Worm (Caenorhabditis elegans) whole organism, L4 larva: Measurements from ENCODE around the gene exos-8.

Experiments
- F49E8.2 ChIP-seq: sonication (generic microtip); optimal IDR thresholded peaks from 2 replicates; lab custom pipeline; 2016; ENCODE audit warnings: missing compliant biosample characterization, mild to moderate bottlenecking, missing genetic modification characterization, borderline replicate concordance
- R02D3.7 ChIP-seq: fragments of 150-350 bp; sonication (generic microtip); optimal IDR thresholded peaks from 3 replicates; lab custom pipeline; 2014; ENCODE audit warnings: missing biosample characterization, missing genetic modification characterization
- Y105C5A.15 ChIP-seq: fragments of 200-800 bp; sonication (Bioruptor generic); IDR thresholded peaks from 2 replicates; pipeline ENCODE4 v1.3.6; 2022; ENCODE audit warnings: missing genetic modification characterization, missing compliant biosample characterization
- ZK337.2 ChIP-seq: fragments of 200-800 bp; sonication (Bioruptor generic); IDR thresholded peaks from 2 replicates; pipeline ENCODE4 v1.3.6; 2022; ENCODE audit warnings: missing genetic modification reagents, missing genetic modification characterization, missing compliant biosample characterization
- aha-1 ChIP-seq: fragments of 150-350 bp; peaks from one replicate; lab custom pipeline; 2014; ENCODE audit warnings: missing biosample characterization, missing genetic modification characterization
- ceh-32 ChIP-seq: sonication (generic microtip); optimal IDR thresholded peaks from 2 replicates; lab custom pipeline; 2016; ENCODE audit warnings: mild to moderate bottlenecking, missing genetic modification characterization, missing compliant biosample characterization; ENCODE audit not compliant: poor library complexity
- ceh-62 ChIP-seq: sonication (generic microtip); optimal IDR thresholded peaks from 2 replicates; lab custom pipeline; 2017; ENCODE audit warnings: missing biosample characterization, missing genetic modification characterization
- cey-2 ChIP-seq: sonication (generic microtip); optimal IDR thresholded peaks from 3 replicates; lab custom pipeline; 2017; ENCODE audit warnings: missing genetic modification characterization, mild to moderate bottlenecking, missing compliant biosample characterization, antibody characterized with exemption, borderline replicate concordance; ENCODE audit not compliant: insufficient read depth
- daf-8 ChIP-seq: fragments of 200-800 bp; sonication (Bioruptor generic); IDR thresholded peaks from 2 replicates; pipeline ENCODE4 v1.3.6; 2022; ENCODE audit warnings: missing genetic modification characterization, missing compliant biosample characterization
- dmd-6 ChIP-seq: fragments of 200-800 bp; sonication (Bioruptor generic); IDR thresholded peaks from 2 replicates; pipeline ENCODE4 v1.3.6; 2022; ENCODE audit warnings: missing genetic modification reagents, missing genetic modification characterization, missing compliant biosample characterization
- fkh-10 ChIP-seq: fragments of 150-350 bp; optimal IDR thresholded peaks from 2 replicates; lab custom pipeline; 2014; ENCODE audit warnings: missing biosample characterization, missing genetic modification reagents, missing genetic modification characterization
- fos-1 ChIP-seq: fragments of 150-350 bp; optimal IDR thresholded peaks from 2 replicates; lab custom pipeline; 2014; ENCODE audit warnings: missing biosample characterization, missing genetic modification characterization
- gei-8 ChIP-seq: fragments of 200-800 bp; sonication (Bioruptor generic); optimal IDR thresholded peaks from 2 replicates; lab custom pipeline; 2018; ENCODE audit warnings: mild to moderate bottlenecking, missing genetic modification characterization, missing compliant biosample characterization
- hlh-30 ChIP-seq: sonication (generic microtip); optimal IDR thresholded peaks from 2 replicates; lab custom pipeline; 2017; ENCODE audit warnings: antibody characterized with exemption, mild to moderate bottlenecking, missing genetic modification characterization, missing compliant biosample characterization; ENCODE audit not compliant: insufficient read depth
- hmg-1.1 ChIP-seq: fragments of 200-800 bp; sonication (Bioruptor generic); IDR thresholded peaks from 2 replicates; pipeline ENCODE4 v1.3.6; 2022; ENCODE audit warnings: missing genetic modification reagents, missing genetic modification characterization, missing compliant biosample characterization
- jun-1 ChIP-seq: fragments of 150-350 bp; optimal IDR thresholded peaks from 2 replicates; lab custom pipeline; 2014; ENCODE audit warnings: missing biosample characterization, missing genetic modification reagents, missing genetic modification characterization
- lim-7 ChIP-seq: fragments of 200-800 bp; sonication (Bioruptor generic); IDR thresholded peaks from 2 replicates; pipeline ENCODE4 v1.3.6; 2022; ENCODE audit warnings: missing genetic modification characterization, missing compliant biosample characterization
- lin-13 ChIP-seq: fragments of 150-350 bp; optimal IDR thresholded peaks from 2 replicates; lab custom pipeline; 2014; ENCODE audit warnings: missing biosample characterization, missing genetic modification reagents, missing genetic modification characterization
- lin-38 ChIP-seq: fragments of 200-800 bp; sonication (Bioruptor generic); IDR thresholded peaks from 2 replicates; pipeline ENCODE4 v1.3.6; 2022; ENCODE audit warnings: missing genetic modification reagents, missing genetic modification characterization, missing compliant biosample characterization
- lin-39 ChIP-seq: fragments of 150-350 bp; optimal IDR thresholded peaks from 2 replicates; lab custom pipeline; 2014; ENCODE audit warnings: missing biosample characterization, missing genetic modification reagents, missing genetic modification characterization
- lsy-2 ChIP-seq, 2 experiments: fragments of 150-350 bp in 1 of 2; sonication (generic microtip) in 1 of 2; optimal IDR thresholded peaks; 2 replicates each; lab custom pipeline; 2014 to 2017; ENCODE audit warnings: missing biosample characterization in 2 of 2, missing genetic modification characterization in 2 of 2
- madf-5 ChIP-seq, 2 experiments: fragments of 200-800 bp; sonication (Bioruptor generic); IDR thresholded peaks; 2 replicates each; pipeline ENCODE4 v1.3.6; 2022; ENCODE audit warnings: missing compliant biosample characterization in 2 of 2, missing genetic modification characterization in 2 of 2
- mdl-1 ChIP-seq, 2 experiments: fragments of 150-350 bp in 1 of 2; sonication (generic microtip) in 1 of 2; optimal IDR thresholded peaks; 2 replicates each; lab custom pipeline; 2014 to 2017; ENCODE audit warnings: missing biosample characterization in 2 of 2, missing genetic modification characterization in 2 of 2
- mep-1 ChIP-seq: fragments of 150-350 bp; sonication (generic microtip); optimal IDR thresholded peaks from 3 replicates; lab custom pipeline; 2014; ENCODE audit warnings: missing biosample characterization, missing genetic modification characterization
- mxl-2 ChIP-seq: fragments of 200-800 bp; sonication (Bioruptor generic); conservative IDR thresholded peaks from 2 replicates; pipeline ENCODE4 v1.3.6; 2022; ENCODE audit warnings: missing genetic modification reagents, missing genetic modification characterization, missing compliant biosample characterization
- nhr-102 ChIP-seq: sonication (generic microtip); optimal IDR thresholded peaks from 2 replicates; lab custom pipeline; 2016; ENCODE audit warnings: mild to moderate bottlenecking, missing genetic modification characterization, moderate library complexity, missing compliant biosample characterization
- nhr-11 ChIP-seq: fragments of 150-350 bp; optimal IDR thresholded peaks from 2 replicates; lab custom pipeline; 2014; ENCODE audit warnings: missing biosample characterization, missing genetic modification characterization
- nhr-25 ChIP-seq: sonication (generic microtip); optimal IDR thresholded peaks from 2 replicates; lab custom pipeline; 2017; ENCODE audit warnings: missing genetic modification characterization, mild to moderate bottlenecking, missing compliant biosample characterization, antibody characterized with exemption, moderate library complexity, borderline replicate concordance; ENCODE audit not compliant: insufficient read depth
- nhr-41 ChIP-seq: fragments of 200-800 bp; sonication (Bioruptor generic); IDR thresholded peaks from 2 replicates; pipeline ENCODE4 v1.3.6; 2022; ENCODE audit warnings: missing genetic modification reagents, missing genetic modification characterization, missing compliant biosample characterization
- nhr-77 ChIP-seq: fragments of 150-350 bp; optimal IDR thresholded peaks from 2 replicates; lab custom pipeline; 2014; ENCODE audit warnings: missing biosample characterization, missing genetic modification characterization
- pha-4 ChIP-seq, 2 experiments: fragments of 150-350 bp in 1 of 2; fragments of 200-800 bp in 1 of 2; sonication (Bioruptor generic) in 1 of 2; IDR thresholded peaks in 1 of 2; optimal IDR thresholded peaks in 1 of 2; 2 replicates each; pipeline versions ENCODE4 v1.3.6 to Lab custom; 2014 to 2022; ENCODE audit warnings: missing genetic modification characterization in 2 of 2, missing genetic modification reagents in 2 of 2, missing biosample characterization in 1 of 2, missing compliant biosample characterization in 1 of 2
- pqm-1 ChIP-seq: sonication (generic microtip); optimal IDR thresholded peaks from 2 replicates; lab custom pipeline; 2017; ENCODE audit warnings: missing biosample characterization, missing genetic modification characterization
- set-16 ChIP-seq: fragments of 200-800 bp; sonication (Bioruptor generic); IDR thresholded peaks from 2 replicates; pipeline ENCODE4 v1.3.6; 2022; ENCODE audit warnings: missing genetic modification reagents, missing genetic modification characterization, missing compliant biosample characterization
- skn-1 ChIP-seq: fragments of 150-350 bp; optimal IDR thresholded peaks from 2 replicates; lab custom pipeline; 2014; ENCODE audit warnings: missing biosample characterization, missing genetic modification characterization
- tag-97 ChIP-seq: fragments of 200-800 bp; sonication (Bioruptor generic); IDR thresholded peaks from 2 replicates; pipeline ENCODE4 v1.3.6; 2022; ENCODE audit warnings: missing genetic modification characterization, missing compliant biosample characterization
- unc-39 ChIP-seq: sonication (generic microtip); optimal IDR thresholded peaks from 2 replicates; lab custom pipeline; 2017; ENCODE audit warnings: missing biosample characterization, missing genetic modification characterization
- unc-62 ChIP-seq, 3 experiments: fragments of 150-350 bp in 1 of 3; sonication (generic microtip); optimal IDR thresholded peaks in 2 of 3; peaks in 1 of 3; 1 replicate in 1 of 3; 2 replicates in 2 of 3; lab custom pipeline; 2014 to 2017; ENCODE audit warnings: missing biosample characterization in 3 of 3, missing genetic modification characterization in 3 of 3, missing genetic modification reagents in 3 of 3, missing genotype in 1 of 3
- zfp-2 ChIP-seq: sonication (generic microtip); optimal IDR thresholded peaks from 2 replicates; lab custom pipeline; 2016; ENCODE audit warnings: mild to moderate bottlenecking, missing genetic modification characterization, missing compliant biosample characterization
- ztf-7 ChIP-seq: fragments of 150-350 bp; optimal IDR thresholded peaks from 2 replicates; lab custom pipeline; 2014; ENCODE audit warnings: missing biosample characterization, missing genetic modification characterization

exos-8 gene

ce11 chrII:6721581-6721980 is 19.9 kb upstream of the exos-8 start (continued):
- TF ChIP-seq set-16 (GFP tag; lab: Robert Waterston, UW): no peak; the same call in 1 of the 2 replicates
- peak; percentile 35 for TF ChIP-seq mep-1 (tag; lab: Kevin White, UChicago)
- 0 out of 4 replicates have a peak, but pooled peaks of 1 of the 2 experiments have one; percentile 58 for TF ChIP-seq madf-5 (GFP tag; IDR thresholded peaks at IDR 0.05; lab: Robert Waterston, UW)
- no peak for TF ChIP-seq mxl-2 (GFP tag; lab: Robert Waterston, UW)
- TF ChIP-seq hlh-30: no peak
- no peak for TF ChIP-seq skn-1 (tag; lab: Kevin White, UChicago)
- TF ChIP-seq unc-39 (tag; lab: Kevin White, UChicago): no peak
- TF ChIP-seq gei-8 (GFP tag; lab: Kevin White, UChicago): no peak
- TF ChIP-seq nhr-77 (tag; lab: Kevin White, UChicago): no peak
- no peak for TF ChIP-seq mdl-1 (tag; optimal IDR thresholded peaks at IDR 0.05; lab: Kevin White, UChicago)

- TF ChIP-seq unc-62 (GFP tag; optimal IDR thresholded peaks at IDR 0.05 in 1 of 2; lab: Kevin White, UChicago) (peak in 1 of 2 experiments; percentile 69), unc-62 (tag; optimal IDR thresholded peaks at IDR 0.05; lab: Kevin White, UChicago) (no peak), ceh-32 (tag; lab: Kevin White, UChicago) (no peak)
- TF ChIP-seq, all 104 proteins: peak for 1
Measured at ce11 chrII:6726814-6727213, 14.7 kb upstream of the exos-8 start.

- TF ChIP-seq fkh-10 (GFP tag; lab: Kevin White, UChicago): peak; percentile 22
- no peak for TF ChIP-seq tag-97
- TF ChIP-seq lin-13 (GFP tag; lab: Kevin White, UChicago): no peak
- no peak for TF ChIP-seq lsy-2 (tag; optimal IDR thresholded peaks at IDR 0.05; lab: Kevin White, UChicago)
- no peak for TF ChIP-seq jun-1
- TF ChIP-seq aha-1 (tag; lab: Kevin White, UChicago): no peak
- peak; percentile 38; the same call in 1 of the 2 replicates for TF ChIP-seq hmg-1.1 (GFP tag; lab: Robert Waterston, UW)
- TF ChIP-seq nhr-102: no peak
- TF ChIP-seq unc-62 (GFP tag; optimal IDR thresholded peaks at IDR 0.05 in 1 of 2; lab: Kevin White, UChicago): peak in 1 of 2 experiments; percentile 94
- TF ChIP-seq unc-62 (tag; optimal IDR thresholded peaks at IDR 0.05; lab: Kevin White, UChicago): no peak
- no peak for TF ChIP-seq ztf-7 (tag; lab: Kevin White, UChicago)
- TF ChIP-seq ZK337.2 (GFP tag; lab: Robert Waterston, UW): no peak
- no peak for TF ChIP-seq set-16 (GFP tag; lab: Robert Waterston, UW)
- no peak for TF ChIP-seq mdl-1 (tag; optimal IDR thresholded peaks at IDR 0.05; lab: Kevin White, UChicago)
- TF ChIP-seq cey-2 (tag; lab: Kevin White, UChicago): no peak
- TF ChIP-seq daf-8: no peak
Measured at ce11 chrII:6729331-6729730, 12.2 kb upstream of the exos-8 start, which contains the start of gene T14B4.8. T14B4.8 (minus strand) TSS chrII:6729390.

- TF ChIP-seq hmg-1.1 (GFP tag; lab: Robert Waterston, UW) (no peak), skn-1 (tag; lab: Kevin White, UChicago) (no peak), fos-1 (tag; lab: Kevin White, UChicago) (no peak), ceh-62 (tag; lab: Kevin White, UChicago) (no peak), lim-7 (GFP tag; lab: Robert Waterston, UW) (no peak), lin-38 (GFP tag; lab: Robert Waterston, UW) (no peak), jun-1 (no peak), nhr-77 (tag; lab: Kevin White, UChicago) (no peak), F49E8.2 (tag; lab: Kevin White, UChicago) (no peak), Y105C5A.15 (no peak), nhr-25 (tag; lab: Kevin White, UChicago) (no peak), pha-4 (GFP tag; IDR thresholded peaks at IDR 0.05; lab: Robert Waterston, UW) (no peak), pha-4 (tag; optimal IDR thresholded peaks at IDR 0.05; lab: Kevin White, UChicago) (no peak), pqm-1 (no peak), dmd-6 (GFP tag; lab: Robert Waterston, UW) (no peak), lin-39 (tag; lab: Kevin White, UChicago) (no peak), zfp-2 (tag; lab: Kevin White, UChicago) (no peak), R02D3.7 (tag; lab: Kevin White, UChicago) (no peak), nhr-11 (no peak), nhr-41 (GFP tag; lab: Robert Waterston, UW) (no peak)
Measured at ce11 chrII:6733718-6734117, 7.8 kb upstream of the exos-8 start, which contains the start of gene T14B4.9. T14B4.9 (minus strand) TSS chrII:6733818.
